Worm (Caenorhabditis elegans): Measurements from ENCODE around the gene K09A11.1.

The K09A11.1 gene

DNA sequence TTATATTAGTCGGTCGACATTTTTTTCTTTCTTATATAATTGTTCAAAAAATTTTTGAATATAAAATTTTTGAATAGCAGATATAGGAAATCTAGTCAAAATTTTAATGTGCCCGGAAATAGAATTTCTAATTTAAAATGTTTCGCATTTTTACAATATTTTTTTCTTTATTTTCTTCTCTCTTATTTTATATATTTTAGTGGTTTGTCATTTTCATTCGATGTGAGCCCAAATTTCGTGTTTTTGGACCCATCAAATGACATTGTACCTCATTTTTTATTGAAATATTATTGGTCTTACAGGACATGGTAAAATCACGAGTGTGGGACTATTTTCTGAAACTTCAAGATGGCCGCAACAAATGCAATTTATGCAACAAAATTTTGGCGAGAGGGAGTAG is at the start of gene K09A11.1:
TSS of gene K09A11.1 (plus strand) at position 301 of the 400 bp plus-strand sequence.
- no peak for TF ChIP-seq snpc-1.1 (tag; optimal IDR thresholded peaks at IDR 0.05; ENCODE audit: insufficient read depth)
- no peak for TF ChIP-seq ceh-79 (tag; optimal IDR thresholded peaks at IDR 0.05)
- TF ChIP-seq ceh-40 (GFP tag; IDR thresholded peaks at IDR 0.05): no peak
- no peak for TF ChIP-seq lin-40 (tag; optimal IDR thresholded peaks at IDR 0.05)
- TF ChIP-seq hsf-1 (GFP tag; IDR thresholded peaks at IDR 0.05): no peak
- no peak for TF ChIP-seq fkh-3 (tag; optimal IDR thresholded peaks at IDR 0.05)
- no peak for TF ChIP-seq D2030.7 (GFP tag; IDR thresholded peaks at IDR 0.05)
- no peak for TF ChIP-seq B0261.1 (tag; optimal IDR thresholded peaks at IDR 0.05)
- no peak for TF ChIP-seq repo-1 (tag; optimal IDR thresholded peaks at IDR 0.05)
- no peak for TF ChIP-seq zfh-2 (GFP tag; conservative IDR thresholded peaks at IDR 0.05)
- no peak for TF ChIP-seq atf-7 (tag; optimal IDR thresholded peaks at IDR 0.05)
- no peak for TF ChIP-seq T26A5.8 (tag; optimal IDR thresholded peaks at IDR 0.05)
- TF ChIP-seq nhr-120 (GFP tag; IDR thresholded peaks at IDR 0.05): no peak
- TF ChIP-seq rec-8 (tag; optimal IDR thresholded peaks at IDR 0.05): no peak

DNA sequence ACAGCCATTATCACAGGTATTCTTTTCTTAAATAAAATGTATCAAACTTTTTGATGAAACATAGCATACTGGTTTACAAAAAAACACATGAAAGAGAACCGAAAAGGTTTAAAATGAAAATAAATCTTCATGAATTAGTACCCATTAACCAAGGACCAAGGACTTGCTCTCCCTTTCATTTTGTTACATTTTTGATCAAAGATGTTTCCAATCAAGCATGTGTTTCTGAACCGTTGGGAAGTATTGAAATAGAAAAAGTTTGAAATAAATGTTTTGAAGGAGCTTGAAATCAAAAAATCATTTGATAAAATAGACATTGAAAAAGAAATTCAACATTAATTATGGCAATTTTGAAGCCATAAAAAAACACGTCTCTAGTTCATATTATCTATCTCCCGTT is 49.8 kb upstream of the K09A11.1 start:
- TF ChIP-seq cebp-2 (GFP tag; IDR thresholded peaks at IDR 0.05): no peak
- TF ChIP-seq nfyb-1 (GFP tag; IDR thresholded peaks at IDR 0.05): no peak
- no peak for TF ChIP-seq egl-44 (GFP tag; IDR thresholded peaks at IDR 0.05)
- TF ChIP-seq ama-1 (optimal IDR thresholded peaks at IDR 0.05): no peak
- no peak for TF ChIP-seq ama-1 (GFP tag; optimal IDR thresholded peaks at IDR 0.05)
- no peak for TF ChIP-seq ztf-18 (tag; optimal IDR thresholded peaks at IDR 0.05)
- no peak for TF ChIP-seq C17E4.6 (GFP tag; IDR thresholded peaks at IDR 0.05)
- TF ChIP-seq aptf-3 (GFP tag; IDR thresholded peaks at IDR 0.05): no peak
- no peak for TF ChIP-seq Y95B8A.8 (GFP tag; IDR thresholded peaks at IDR 0.05)
- TF ChIP-seq Y67H2A.10 (GFP tag; conservative IDR thresholded peaks at IDR 0.05): no peak
- TF ChIP-seq tbx-9 (tag; optimal IDR thresholded peaks at IDR 0.05; ENCODE audit: borderline replicate concordance): no peak
- no peak for TF ChIP-seq lag-1 (GFP tag; IDR thresholded peaks at IDR 0.05)

DNA sequence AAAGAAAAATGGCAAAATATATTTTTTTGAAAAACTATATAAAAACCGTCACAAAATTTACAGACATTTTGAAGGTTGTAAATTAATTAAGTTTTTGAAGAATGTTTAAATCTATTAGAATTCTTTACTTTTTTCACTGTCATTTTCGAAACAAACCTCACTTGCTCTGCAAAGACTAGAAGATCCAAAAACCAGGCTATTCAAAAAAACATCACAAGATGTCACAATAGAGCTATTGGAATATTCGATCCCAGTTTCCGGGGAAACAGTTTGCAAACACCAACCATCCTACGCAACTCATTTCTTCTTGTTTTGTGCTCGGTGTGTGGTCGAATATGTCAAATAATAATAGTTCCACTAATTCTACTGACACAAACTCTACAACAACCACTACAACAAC is 45.5 kb upstream of the K09A11.1 start, which contains the start of gene R12H7.4:
TSS of gene R12H7.4 (plus strand) at position 301 of the 400 bp plus-strand sequence.
- TF ChIP-seq Y53F4B.3 (GFP tag; IDR thresholded peaks at IDR 0.05) (no peak), madf-6 (GFP tag; IDR thresholded peaks at IDR 0.05) (no peak), B0261.1 (tag; optimal IDR thresholded peaks at IDR 0.05) (no peak), lag-1 (GFP tag; IDR thresholded peaks at IDR 0.05) (no peak), efl-1 (GFP tag; optimal IDR thresholded peaks at IDR 0.05) (no peak), madf-10 (tag; optimal IDR thresholded peaks at IDR 0.05) (no peak), aptf-3 (GFP tag; IDR thresholded peaks at IDR 0.05) (no peak), nfyb-1 (GFP tag; IDR thresholded peaks at IDR 0.05) (no peak)

DNA sequence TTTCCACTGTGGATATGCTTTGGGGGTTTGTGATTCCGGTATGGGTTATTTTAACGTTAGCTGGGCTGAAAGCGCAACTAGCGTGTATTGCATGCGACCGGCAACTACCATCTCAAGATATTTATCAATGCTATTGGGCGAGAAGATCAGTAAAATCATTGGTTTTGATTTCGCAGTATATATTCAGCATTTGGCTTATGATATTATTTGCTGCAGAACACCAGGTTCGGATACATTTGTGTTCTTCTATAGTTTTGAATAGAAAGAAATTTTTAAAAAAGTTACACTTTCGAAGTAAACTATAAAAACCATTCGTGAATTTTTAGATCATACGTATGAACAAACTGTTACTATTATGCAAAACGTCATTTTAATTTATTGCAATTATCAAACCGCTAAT is 44.4 kb upstream of the K09A11.1 start:
- TF ChIP-seq hlh-26 (GFP tag; conservative IDR thresholded peaks at IDR 0.05): no peak
- no peak for TF ChIP-seq rcor-1 (GFP tag; IDR thresholded peaks at IDR 0.05)
- no peak for TF ChIP-seq efl-1 (GFP tag; optimal IDR thresholded peaks at IDR 0.05)
- TF ChIP-seq ets-4 (GFP tag; optimal IDR thresholded peaks at IDR 0.05): no peak
- no peak for TF ChIP-seq pha-4 (tag; optimal IDR thresholded peaks at IDR 0.05)
- no peak for TF ChIP-seq attf-5 (GFP tag; optimal IDR thresholded peaks at IDR 0.05)
- no peak for TF ChIP-seq lsl-1 (GFP tag; optimal IDR thresholded peaks at IDR 0.05)
- no peak for TF ChIP-seq hmg-1.2 (GFP tag; IDR thresholded peaks at IDR 0.05)
- TF ChIP-seq Y53G8AR.9 (GFP tag; conservative IDR thresholded peaks at IDR 0.05): no peak
- no peak for TF ChIP-seq K12H6.12 (tag; optimal IDR thresholded peaks at IDR 0.05)
- no peak for TF ChIP-seq Y67H2A.10 (GFP tag; conservative IDR thresholded peaks at IDR 0.05)
- no peak for TF ChIP-seq nhr-90 (tag; optimal IDR thresholded peaks at IDR 0.05)
- TF ChIP-seq ztf-18 (tag; optimal IDR thresholded peaks at IDR 0.05): no peak
- no peak for TF ChIP-seq hsf-1 (GFP tag; IDR thresholded peaks at IDR 0.05)
- TF ChIP-seq mcd-1 (GFP tag; IDR thresholded peaks at IDR 0.05): no peak
- TF ChIP-seq dox-1 (GFP tag; IDR thresholded peaks at IDR 0.05): no peak
- TF ChIP-seq T07F8.4 (tag; optimal IDR thresholded peaks at IDR 0.05): no peak

Measured in whole organism, young adult.